Worm (Caenorhabditis elegans) whole organism, L4/young adult: ENCODE data around the gene Y7A5A.10.

Experiments used
- W03F9.2 ChIP-seq: fragments of 150-350 bp; optimal IDR thresholded peaks from 2 replicates; lab custom pipeline; 2014; ENCODE audit warnings: missing biosample characterization, missing genetic modification characterization
- him-1 ChIP-seq: sonication (generic microtip); optimal IDR thresholded peaks from 2 replicates; lab custom pipeline; 2016; ENCODE audit warnings: missing genotype, missing genetic modification reagents, missing genetic modification characterization, missing compliant biosample characterization

ce11 chrX:15838496-15838948 lies 43.6 kb upstream of the Y7A5A.10 start, which contains the start of gene acox-1.6:
- TF ChIP-seq him-1 (tag; lab: Kevin White, UChicago) (no peak), W03F9.2 (no peak)
